Worm (Caenorhabditis elegans) whole organism, young adult: ENCODE data around the gene C56G2.22.

Experiments used
- B0035.1 ChIP-seq: sonication (generic microtip); optimal IDR thresholded peaks from 2 replicates; lab custom pipeline; 2016; ENCODE audit warnings: missing genetic modification characterization, mild to moderate bottlenecking, missing compliant biosample characterization, missing genotype, missing genetic modification reagents
- F22D6.2 ChIP-seq: sonication (generic microtip); optimal IDR thresholded peaks from 2 replicates; lab custom pipeline; 2016; ENCODE audit warnings: mild to moderate bottlenecking, missing genetic modification characterization, missing compliant biosample characterization
- F37B4.10 ChIP-seq: fragments of 200-800 bp; sonication (Bioruptor generic); IDR thresholded peaks from 2 replicates; pipeline ENCODE4 v1.3.6; 2022; ENCODE audit warnings: missing genetic modification characterization, missing compliant biosample characterization
- F57A8.1 ChIP-seq: fragments of 200-800 bp; sonication (Bioruptor generic); optimal IDR thresholded peaks from 2 replicates; lab custom pipeline; 2018; ENCODE audit warnings: mild to moderate bottlenecking, missing genetic modification characterization, moderate library complexity, missing compliant biosample characterization
- K11D2.4 ChIP-seq: fragments of 200-800 bp; sonication (Bioruptor generic); IDR thresholded peaks from 2 replicates; pipeline ENCODE4 v1.3.6; 2022; ENCODE audit warnings: missing genetic modification reagents, missing genetic modification characterization, missing compliant biosample characterization
- K12H6.12 ChIP-seq: fragments of 200-800 bp; sonication (Bioruptor generic); optimal IDR thresholded peaks from 2 replicates; lab custom pipeline; 2018; ENCODE audit warnings: mild to moderate bottlenecking, missing genetic modification characterization, missing compliant biosample characterization
- T26A5.8 ChIP-seq: sonication (generic microtip); optimal IDR thresholded peaks from 2 replicates; lab custom pipeline; 2016; ENCODE audit warnings: missing genetic modification characterization, missing compliant biosample characterization
- Y79H2A.3 ChIP-seq: fragments of 200-800 bp; sonication (Bioruptor generic); conservative IDR thresholded peaks from 2 replicates; pipeline ENCODE4 v1.3.6; 2022; ENCODE audit warnings: missing genetic modification reagents, missing genetic modification characterization, missing compliant biosample characterization
- akir-1 ChIP-seq: fragments of 200-800 bp; sonication (Bioruptor generic); optimal IDR thresholded peaks from 2 replicates; lab custom pipeline; 2018; ENCODE audit warnings: mild to moderate bottlenecking, missing genetic modification characterization, moderate library complexity, missing compliant biosample characterization
- aptf-3 ChIP-seq: fragments of 200-800 bp; sonication (Bioruptor generic); IDR thresholded peaks from 2 replicates; pipeline ENCODE4 v1.3.6; 2022; ENCODE audit warnings: missing genetic modification characterization, missing compliant biosample characterization
- attf-5 ChIP-seq: fragments of 200-800 bp; sonication (Bioruptor generic); optimal IDR thresholded peaks from 2 replicates; lab custom pipeline; 2018; ENCODE audit warnings: mild to moderate bottlenecking, missing genetic modification characterization, missing compliant biosample characterization
- cebp-1 ChIP-seq, 2 experiments: fragments of 200-800 bp in 1 of 2; sonication (Bioruptor generic) in 1 of 2; sonication (generic microtip) in 1 of 2; IDR thresholded peaks in 1 of 2; optimal IDR thresholded peaks in 1 of 2; 2 replicates each; pipeline versions ENCODE4 v1.3.6 to Lab custom; 2017 to 2022; ENCODE audit warnings: missing compliant biosample characterization in 2 of 2, missing genetic modification characterization in 2 of 2, mild to moderate bottlenecking in 1 of 2, missing genetic modification reagents in 1 of 2, moderate library complexity in 1 of 2
- cebp-2 ChIP-seq: fragments of 200-800 bp; sonication (Bioruptor generic); IDR thresholded peaks from 2 replicates; pipeline ENCODE4 v1.3.6; 2022; ENCODE audit warnings: missing genetic modification characterization, missing compliant biosample characterization
- ceh-27 ChIP-seq: fragments of 200-800 bp; sonication (Bioruptor generic); optimal IDR thresholded peaks from 2 replicates; lab custom pipeline; 2018; ENCODE audit warnings: mild to moderate bottlenecking, missing genetic modification characterization, moderate library complexity, missing compliant biosample characterization
- ceh-58 ChIP-seq: fragments of 200-800 bp; sonication (Bioruptor generic); IDR thresholded peaks from 2 replicates; pipeline ENCODE4 v1.3.6; 2022; ENCODE audit warnings: missing genetic modification characterization, missing compliant biosample characterization
- ceh-91 ChIP-seq: fragments of 200-800 bp; sonication (Bioruptor generic); IDR thresholded peaks from 2 replicates; pipeline ENCODE4 v1.3.6; 2022; ENCODE audit warnings: missing genetic modification reagents, missing genetic modification characterization, missing compliant biosample characterization
- chd-7 ChIP-seq: sonication (generic microtip); optimal IDR thresholded peaks from 2 replicates; lab custom pipeline; 2016; ENCODE audit warnings: mild to moderate bottlenecking, missing genetic modification characterization, moderate library complexity, missing compliant biosample characterization
- die-1 ChIP-seq: sonication (generic microtip); optimal IDR thresholded peaks from 2 replicates; lab custom pipeline; 2016; ENCODE audit warnings: missing genotype, mild to moderate bottlenecking, missing genetic modification characterization, missing compliant biosample characterization
- efl-1 ChIP-seq: fragments of 150-350 bp; optimal IDR thresholded peaks from 2 replicates; lab custom pipeline; 2014; ENCODE audit warnings: missing biosample characterization, missing genetic modification reagents, missing genetic modification characterization
- ekl-4 ChIP-seq: fragments of 200-800 bp; sonication (Bioruptor generic); IDR thresholded peaks from 2 replicates; pipeline ENCODE4 v1.3.6; 2022; ENCODE audit warnings: missing genetic modification reagents, missing genetic modification characterization, missing compliant biosample characterization
- hlh-12 ChIP-seq: sonication (generic microtip); optimal IDR thresholded peaks from 2 replicates; lab custom pipeline; 2016; ENCODE audit warnings: missing genetic modification characterization, missing compliant biosample characterization
- hmg-1.2 ChIP-seq: fragments of 200-800 bp; sonication (Bioruptor generic); IDR thresholded peaks from 2 replicates; pipeline ENCODE4 v1.3.6; 2022; ENCODE audit warnings: missing genetic modification reagents, missing genetic modification characterization, missing compliant biosample characterization
- lsy-27 ChIP-seq: sonication (generic microtip); optimal IDR thresholded peaks from 2 replicates; lab custom pipeline; 2017; ENCODE audit warnings: missing genetic modification characterization, mild to moderate bottlenecking, missing compliant biosample characterization, antibody characterized with exemption, missing genotype, borderline replicate concordance; ENCODE audit not compliant: insufficient read depth
- madf-3 ChIP-seq: fragments of 200-800 bp; sonication (Bioruptor generic); IDR thresholded peaks from 2 replicates; pipeline ENCODE4 v1.3.6; 2022; ENCODE audit warnings: missing genetic modification reagents, missing genetic modification characterization, missing compliant biosample characterization
- madf-6 ChIP-seq: fragments of 200-800 bp; sonication (Bioruptor generic); IDR thresholded peaks from 2 replicates; pipeline ENCODE4 v1.3.6; 2022; ENCODE audit warnings: missing genetic modification reagents, missing genetic modification characterization, missing compliant biosample characterization
- madf-8 ChIP-seq: fragments of 200-800 bp; sonication (Bioruptor generic); conservative IDR thresholded peaks from 2 replicates; pipeline ENCODE4 v1.3.6; 2022; ENCODE audit warnings: missing genetic modification reagents, missing genetic modification characterization, missing compliant biosample characterization
- nhr-80 ChIP-seq: sonication (generic microtip); optimal IDR thresholded peaks from 2 replicates; lab custom pipeline; 2016; ENCODE audit warnings: missing genetic modification characterization, missing compliant biosample characterization
- nhr-90 ChIP-seq: sonication (generic microtip); optimal IDR thresholded peaks from 2 replicates; lab custom pipeline; 2016; ENCODE audit warnings: missing genotype, mild to moderate bottlenecking, missing genetic modification characterization, missing compliant biosample characterization
- pbrm-1 ChIP-seq: fragments of 200-800 bp; sonication (Bioruptor generic); IDR thresholded peaks from 2 replicates; pipeline ENCODE4 v1.3.6; 2022; ENCODE audit warnings: missing genetic modification reagents, missing genetic modification characterization, missing compliant biosample characterization
- pha-4 ChIP-seq: fragments of 150-350 bp; sonication (generic microtip); optimal IDR thresholded peaks from 2 replicates; lab custom pipeline; 2014; ENCODE audit warnings: missing biosample characterization, missing genetic modification reagents, missing genetic modification characterization
- repo-1 ChIP-seq: sonication (generic microtip); optimal IDR thresholded peaks from 2 replicates; lab custom pipeline; 2017; ENCODE audit warnings: mild to moderate bottlenecking, missing genetic modification characterization, missing compliant biosample characterization
- snpc-1.3 ChIP-seq: sonication (generic microtip); optimal IDR thresholded peaks from 2 replicates; lab custom pipeline; 2017; ENCODE audit warnings: missing genetic modification characterization, mild to moderate bottlenecking, missing compliant biosample characterization, antibody characterized with exemption, moderate library complexity, missing genotype, missing genetic modification reagents; ENCODE audit not compliant: insufficient read depth
- somi-1 ChIP-seq: fragments of 200-800 bp; sonication (Bioruptor generic); optimal IDR thresholded peaks from 2 replicates; lab custom pipeline; 2018; ENCODE audit warnings: mild to moderate bottlenecking, missing genetic modification characterization, missing compliant biosample characterization
- tlf-1 ChIP-seq: fragments of 200-800 bp; sonication (Bioruptor generic); optimal IDR thresholded peaks from 2 replicates; lab custom pipeline; 2018; ENCODE audit warnings: mild to moderate bottlenecking, missing genetic modification characterization, missing compliant biosample characterization
- unc-130 ChIP-seq: sonication (generic microtip); optimal IDR thresholded peaks from 2 replicates; lab custom pipeline; 2016; ENCODE audit warnings: missing genetic modification reagents, missing genetic modification characterization, missing compliant biosample characterization
- zfh-2 ChIP-seq: fragments of 200-800 bp; sonication (Bioruptor generic); conservative IDR thresholded peaks from 2 replicates; pipeline ENCODE4 v1.3.6; 2022; ENCODE audit warnings: missing genetic modification reagents, missing genetic modification characterization, missing compliant biosample characterization
- ztf-18 ChIP-seq: sonication (generic microtip); optimal IDR thresholded peaks from 2 replicates; lab custom pipeline; 2016; ENCODE audit warnings: missing genotype, mild to moderate bottlenecking, missing genetic modification characterization, missing compliant biosample characterization
- ztf-25 ChIP-seq: fragments of 200-800 bp; sonication (Bioruptor generic); IDR thresholded peaks from 2 replicates; pipeline ENCODE4 v1.3.6; 2022; ENCODE audit warnings: missing genetic modification reagents, missing genetic modification characterization, missing compliant biosample characterization
- ztf-3 ChIP-seq: fragments of 200-800 bp; sonication (Bioruptor generic); optimal IDR thresholded peaks from 2 replicates; lab custom pipeline; 2018; ENCODE audit warnings: mild to moderate bottlenecking, missing genetic modification characterization, missing compliant biosample characterization

Gene C56G2.22

DNA sequence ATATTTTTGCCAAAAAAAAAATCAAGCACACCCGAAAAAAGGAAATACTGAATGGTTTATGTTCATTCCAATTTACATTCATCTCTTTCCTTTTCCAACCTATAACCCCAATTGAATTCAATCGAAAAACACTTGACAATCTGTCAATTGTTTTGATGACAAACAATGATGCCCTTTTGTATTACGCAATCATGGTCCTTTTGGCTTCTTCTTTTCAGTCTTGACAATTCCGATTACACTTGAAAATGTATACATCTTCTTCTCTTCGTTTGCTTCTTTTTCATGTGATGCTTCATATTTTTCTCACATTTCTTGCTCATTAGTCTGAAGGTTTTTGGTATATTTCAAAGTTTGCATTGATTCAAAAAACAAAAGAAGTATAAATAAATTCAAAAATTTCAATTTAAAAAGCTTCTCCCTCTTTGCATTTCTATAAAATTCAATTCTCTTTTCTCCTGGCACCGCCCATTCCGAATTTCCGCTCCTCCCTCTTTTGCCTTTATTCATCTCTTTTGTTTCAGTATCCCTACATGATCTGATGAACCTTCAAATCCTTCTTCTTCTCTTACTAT lies 15.0 kb upstream of the C56G2.22 start, which contains the start of gene C56G2.4:
Gene C56G2.4 (plus strand): TSS at position 522 of the 572 bp plus-strand sequence.
- no peak for TF ChIP-seq Y79H2A.3 (GFP tag; lab: Robert Waterston, UW)
- no peak for TF ChIP-seq die-1 (tag; lab: Kevin White, UChicago)
- TF ChIP-seq K12H6.12 (tag; lab: Kevin White, UChicago) = no peak
- no peak for TF ChIP-seq chd-7 (tag; lab: Kevin White, UChicago)
- no peak for TF ChIP-seq B0035.1
- TF ChIP-seq F22D6.2 (tag; lab: Kevin White, UChicago) = no peak
- no peak for TF ChIP-seq ekl-4 (GFP tag; lab: Robert Waterston, UW)
- TF ChIP-seq ceh-91 (GFP tag; lab: Robert Waterston, UW) = no peak

DNA sequence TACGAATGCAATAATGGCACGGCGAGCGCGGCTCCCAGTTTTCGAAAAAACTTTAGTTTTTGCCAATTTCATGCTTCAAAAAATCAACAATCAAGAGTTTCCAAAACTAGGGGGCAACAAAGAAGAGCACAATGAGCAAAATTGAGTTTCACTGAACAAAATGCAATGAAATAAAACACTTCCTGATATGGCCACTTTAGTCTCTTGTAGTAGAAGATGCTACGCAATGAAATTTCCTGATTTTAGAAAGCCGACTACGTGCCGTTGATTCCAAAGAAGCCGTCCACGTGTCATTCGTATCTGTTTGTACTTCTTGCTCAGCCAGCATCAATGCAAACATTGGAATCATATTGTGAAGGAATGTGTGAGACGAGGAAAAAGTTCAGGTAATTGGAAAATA lies 11.9 kb upstream of the C56G2.22 start:
- no peak for TF ChIP-seq nhr-80
- TF ChIP-seq unc-130 = no peak
- TF ChIP-seq lsy-27 (tag; lab: Kevin White, UChicago) = no peak
- TF ChIP-seq zfh-2 = no peak
- TF ChIP-seq hlh-12 = no peak
- TF ChIP-seq repo-1 (tag; lab: Kevin White, UChicago) = no peak
- TF ChIP-seq T26A5.8 (tag; lab: Kevin White, UChicago) = no peak

DNA sequence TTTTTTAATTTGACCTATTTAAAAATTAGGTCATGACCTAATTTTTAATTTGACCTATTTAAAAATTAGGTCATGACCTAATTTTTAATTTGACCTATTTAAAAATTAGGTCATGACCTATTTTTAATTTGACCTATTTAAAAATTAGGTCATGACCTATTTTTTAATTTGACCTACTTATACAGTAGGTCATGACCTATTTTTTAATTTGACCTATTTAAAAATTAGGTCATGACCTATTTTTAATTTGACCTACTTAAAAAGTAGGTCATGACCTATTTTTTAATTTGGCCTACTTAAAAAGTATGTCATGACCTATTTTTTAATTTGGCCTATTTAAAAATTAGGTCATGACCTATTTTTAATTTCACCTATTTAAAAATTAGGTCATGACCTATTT lies 8.5 kb upstream of the C56G2.22 start:
- TF ChIP-seq madf-6 (GFP tag; lab: Robert Waterston, UW) (peak; percentile 69), madf-8 (GFP tag; lab: Robert Waterston, UW) (peak; percentile 41; the same call in 1 of the 2 replicates)

DNA sequence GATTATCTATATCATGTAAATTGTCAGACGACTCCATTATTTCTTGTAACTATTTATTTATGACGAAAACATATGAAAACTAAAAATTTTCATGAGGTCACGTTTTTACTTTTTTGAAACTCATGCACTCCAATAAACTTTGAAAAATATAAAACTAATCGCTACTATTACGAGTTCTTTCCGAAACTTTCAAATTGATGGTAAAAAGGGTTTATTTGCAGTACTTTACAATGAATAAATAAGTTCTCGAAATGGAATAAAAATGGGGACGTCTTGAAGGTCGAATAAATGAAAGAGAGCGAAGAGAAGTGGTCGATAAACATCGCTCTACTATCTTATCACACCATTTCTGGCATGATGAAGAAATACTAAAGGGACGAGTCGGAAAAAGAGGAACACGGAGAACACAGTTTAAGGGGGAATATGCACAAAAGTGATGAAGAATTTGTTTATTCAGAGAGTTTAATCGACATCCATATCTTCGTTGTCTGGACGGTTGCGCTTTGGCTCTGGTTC lies 6.3 kb upstream of the C56G2.22 start, which contains the start of gene let-767:
Gene let-767 (minus strand): TSS at position 51 of the 516 bp plus-strand sequence.
- TF ChIP-seq nhr-80 = peak; percentile 45
- no peak for TF ChIP-seq ceh-58 (GFP tag; lab: Robert Waterston, UW)
- 0 out of 2 replicates have a peak, but pooled peaks have one; percentile 4 for TF ChIP-seq hmg-1.2
- no peak for TF ChIP-seq ztf-18 (tag; lab: Kevin White, UChicago)
- 0 out of 2 replicates have a peak, but pooled peaks have one; percentile 36 for TF ChIP-seq madf-3 (GFP tag; lab: Robert Waterston, UW)
- TF ChIP-seq hlh-12 = no peak
- peak; percentile 32; the same call in 1 of the 2 replicates for TF ChIP-seq ekl-4 (GFP tag; lab: Robert Waterston, UW)

DNA sequence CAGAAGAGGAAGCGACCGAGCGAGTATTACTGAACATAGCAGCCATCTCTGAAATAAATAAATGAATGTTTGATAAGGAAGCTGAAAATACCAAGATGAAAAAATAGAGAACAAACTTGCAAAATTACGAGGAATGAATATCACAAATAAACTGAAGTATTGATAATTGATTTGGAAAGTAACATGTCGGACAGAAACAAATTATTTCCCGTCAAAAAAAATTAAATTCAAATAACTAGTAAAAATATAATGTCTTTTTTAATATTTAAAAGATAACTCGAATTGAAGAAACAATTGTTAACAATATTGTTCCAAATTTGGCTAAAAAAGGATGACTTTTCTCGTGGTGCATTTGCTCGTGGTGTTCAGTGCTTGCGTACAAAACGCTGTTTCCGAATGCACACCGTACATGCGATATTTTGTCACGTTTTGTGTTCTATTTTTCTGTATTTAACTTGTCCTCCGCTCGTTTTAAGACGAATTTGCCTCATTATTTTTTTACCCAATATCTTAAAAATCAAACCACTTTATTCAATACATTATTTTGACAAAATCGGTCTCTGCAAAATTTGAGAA lies 4.3 kb upstream of the C56G2.22 start, which contains the start of gene rpn-13:
Gene rpn-13 (minus strand): TSS at position 51 of the 576 bp plus-strand sequence.
- TF ChIP-seq K11D2.4 (GFP tag; lab: Robert Waterston, UW) = no peak
- no peak for TF ChIP-seq F57A8.1 (GFP tag; lab: Kevin White, UChicago)
- no peak for TF ChIP-seq ztf-25
- no peak for TF ChIP-seq pbrm-1 (GFP tag; lab: Robert Waterston, UW)
- no peak for TF ChIP-seq cebp-1 (GFP tag; IDR thresholded peaks at IDR 0.05; lab: Robert Waterston, UW)
- peak; percentile 20 for TF ChIP-seq cebp-1 (tag; optimal IDR thresholded peaks at IDR 0.05; lab: Kevin White, UChicago)
- TF ChIP-seq snpc-1.3 (tag; lab: Kevin White, UChicago) = peak; percentile 28
- TF ChIP-seq nhr-90 (tag; lab: Kevin White, UChicago) = no peak
- TF ChIP-seq attf-5 (GFP tag; lab: Kevin White, UChicago) = peak; percentile 49
- no peak for TF ChIP-seq tlf-1 (GFP tag; lab: Kevin White, UChicago)
- TF ChIP-seq cebp-2 = no peak
- TF ChIP-seq efl-1 (GFP tag; lab: Kevin White, UChicago) = no peak
- no peak for TF ChIP-seq aptf-3
- TF ChIP-seq ztf-3 (GFP tag; lab: Kevin White, UChicago) = no peak
- no peak for TF ChIP-seq nhr-80
- TF ChIP-seq madf-6 (GFP tag; lab: Robert Waterston, UW) = 0 out of 2 replicates have a peak, but pooled peaks have one; percentile 22
- no peak for TF ChIP-seq hlh-12
- no peak for TF ChIP-seq F37B4.10 (GFP tag; lab: Robert Waterston, UW)
- TF ChIP-seq somi-1 (GFP tag; lab: Kevin White, UChicago) = no peak
- no peak for TF ChIP-seq ceh-27 (GFP tag; lab: Kevin White, UChicago)
- TF ChIP-seq pha-4 (tag; lab: Kevin White, UChicago) = no peak
- TF ChIP-seq madf-3 (GFP tag; lab: Robert Waterston, UW) = no peak
- TF ChIP-seq akir-1 (GFP tag; lab: Kevin White, UChicago) = no peak
- TF ChIP-seq ekl-4 (GFP tag; lab: Robert Waterston, UW) = no peak
- no peak for TF ChIP-seq T26A5.8 (tag; lab: Kevin White, UChicago)
